Fruit fly (Drosophila melanogaster) whole organism: Measurements from ENCODE around the gene Sec13.

Experiments
- CG8478 ChIP-seq: fragments of >200 bp; optimal IDR thresholded peaks from 2 replicates; lab custom pipeline; 2018; ENCODE audit warnings: inconsistent platforms
- Dll ChIP-seq: fragments of >200 bp; optimal IDR thresholded peaks from 2 replicates; lab custom pipeline; 2017
- EcR ChIP-seq, 2 experiments: fragments of >200 bp; optimal IDR thresholded peaks; 2 replicates each; lab custom pipeline; 2017; ENCODE audit warnings: missing biosample characterization in 2 of 2, missing genetic modification characterization in 2 of 2, missing genetic modification reagents in 2 of 2
- pan ChIP-seq: fragments of >200 bp; optimal IDR thresholded peaks from 2 replicates; lab custom pipeline; 2017
- psq ChIP-seq: fragments of >200 bp; optimal IDR thresholded peaks from 2 replicates; lab custom pipeline; 2017
- usp ChIP-seq: fragments of >200 bp; optimal IDR thresholded peaks from 2 replicates; lab custom pipeline; 2017; ENCODE audit warnings: missing biosample characterization, missing genetic modification characterization, mixed read lengths

The Sec13 gene

DNA sequence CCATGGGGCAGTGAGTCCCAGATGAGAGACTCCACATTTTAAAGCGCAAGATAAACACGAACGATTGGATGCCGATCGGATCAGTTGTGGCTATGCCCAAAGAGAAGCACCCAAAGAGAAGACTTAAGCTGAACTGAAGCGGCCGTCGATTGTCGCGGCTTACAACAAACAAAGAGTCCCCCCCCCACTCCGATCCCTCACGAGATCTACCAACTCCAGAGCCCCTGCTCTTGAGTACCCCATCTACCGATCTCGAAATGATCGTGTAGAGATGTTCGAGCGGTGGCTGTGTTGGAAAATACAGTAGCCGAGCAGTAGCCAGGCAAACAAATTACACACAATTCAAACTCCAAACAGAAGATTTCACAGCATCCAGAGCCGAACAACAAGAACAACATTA lies 30.4 kb upstream of the Sec13 start:
- TF ChIP-seq psq (lab: Kevin White, UChicago) (no peak), pan (lab: Kevin White, UChicago) (no peak), EcR (GFP tag; optimal IDR thresholded peaks at IDR 0.05; lab: Kevin White, UChicago) (no peak), Dll (no peak), CG8478 (lab: Kevin White, UChicago) (no peak), usp (GFP tag; lab: Kevin White, UChicago) (no peak)

dm6 chr3R:23326292-23326691 lies 29.8 kb upstream of the Sec13 start:
- TF ChIP-seq Dll (no peak), EcR (GFP tag; optimal IDR thresholded peaks at IDR 0.05; lab: Kevin White, UChicago) (peak in 1 of 2 experiments; percentile 49)

- no peak for TF ChIP-seq psq (lab: Kevin White, UChicago)
- TF ChIP-seq usp (GFP tag; lab: Kevin White, UChicago) = no peak
- no peak for TF ChIP-seq CG8478 (lab: Kevin White, UChicago)
- TF ChIP-seq EcR (GFP tag; optimal IDR thresholded peaks at IDR 0.05; lab: Kevin White, UChicago) = no peak
- TF ChIP-seq pan (lab: Kevin White, UChicago) = no peak
- TF ChIP-seq Dll = no peak
Measured at dm6 chr3R:23327707-23328106, 28.4 kb upstream of the Sec13 start.

- TF ChIP-seq psq (lab: Kevin White, UChicago) = no peak
Measured at dm6 chr3R:23331280-23331679, 24.8 kb upstream of the Sec13 start.

DNA sequence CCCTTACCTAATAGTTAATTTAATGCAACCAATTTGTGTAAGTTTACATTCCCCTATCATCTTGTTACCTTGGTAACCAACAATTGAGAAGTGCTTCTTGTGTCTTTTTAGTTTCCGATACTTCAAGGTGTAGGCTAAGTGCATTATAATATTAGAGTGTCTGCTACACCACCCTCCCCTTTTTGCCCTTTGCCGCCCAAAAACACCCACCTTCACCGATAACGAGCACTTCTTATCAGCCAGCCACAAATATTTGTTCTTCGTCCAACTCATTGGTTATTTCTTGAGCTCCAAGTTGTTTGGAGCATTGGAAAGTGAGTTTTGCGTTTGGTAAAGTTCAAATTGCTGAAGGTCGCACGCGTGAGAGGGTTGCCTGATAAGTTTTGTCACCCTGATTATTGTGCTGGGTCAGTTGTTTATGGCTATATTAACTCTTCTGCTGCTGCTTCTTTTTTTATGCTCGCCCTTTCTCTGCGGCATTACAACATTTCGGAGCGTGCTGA lies 24.2 kb upstream of the Sec13 start:
- TF ChIP-seq EcR (GFP tag; optimal IDR thresholded peaks at IDR 0.05; lab: Kevin White, UChicago) = no peak
- no peak for TF ChIP-seq usp (GFP tag; lab: Kevin White, UChicago)
- TF ChIP-seq CG8478 (lab: Kevin White, UChicago) = no peak

dm6 chr3R:23332535-23333333 lies 23.3 kb upstream of the Sec13 start:
- no peak for TF ChIP-seq EcR (GFP tag; optimal IDR thresholded peaks at IDR 0.05; lab: Kevin White, UChicago)
- TF ChIP-seq pan (lab: Kevin White, UChicago) = no peak
- TF ChIP-seq CG8478 (lab: Kevin White, UChicago) = no peak
- no peak for TF ChIP-seq Dll
- no peak for TF ChIP-seq psq (lab: Kevin White, UChicago)
- no peak for TF ChIP-seq usp (GFP tag; lab: Kevin White, UChicago)

DNA sequence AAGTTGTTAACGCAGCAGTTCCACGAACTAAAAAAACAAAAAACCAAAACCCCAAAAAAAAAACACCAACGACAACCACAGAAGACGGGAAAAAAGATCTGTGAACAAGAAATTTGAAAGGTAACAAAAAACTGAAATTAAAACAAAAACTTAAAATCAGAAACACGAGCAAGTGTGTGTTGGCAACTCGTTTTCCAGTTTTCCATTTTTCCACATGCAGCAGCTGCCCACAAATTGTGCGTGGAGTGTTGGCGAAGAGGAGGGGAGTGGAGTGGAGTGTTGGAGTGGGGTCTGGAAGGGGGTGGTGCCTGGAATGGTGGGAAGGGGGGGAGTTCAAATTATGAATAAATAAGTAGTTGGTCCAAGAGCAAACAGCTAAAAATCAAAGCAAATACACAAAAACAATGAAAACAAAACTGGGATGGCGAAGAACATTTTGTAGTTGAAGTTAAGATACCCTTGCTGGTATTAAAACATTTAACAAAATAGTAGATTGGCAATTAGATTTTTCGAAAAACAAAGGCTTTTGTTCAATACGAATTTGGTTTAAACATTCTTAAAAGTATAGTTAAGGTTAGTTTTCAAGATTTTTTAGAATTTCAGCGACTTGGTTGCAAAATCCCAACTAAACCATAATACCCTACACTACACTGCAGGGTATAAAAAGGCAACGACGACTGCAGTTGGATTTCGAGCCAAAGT lies 22.6 kb upstream of the Sec13 start:
- TF ChIP-seq pan (lab: Kevin White, UChicago) (peak; percentile 23), Dll (no peak)

- TF ChIP-seq psq (lab: Kevin White, UChicago) (no peak), usp (GFP tag; lab: Kevin White, UChicago) (no peak), CG8478 (lab: Kevin White, UChicago) (no peak), Dll (peak; percentile 95)
Measured at dm6 chr3R:23334036-23334744, 21.9 kb upstream of the Sec13 start.

DNA sequence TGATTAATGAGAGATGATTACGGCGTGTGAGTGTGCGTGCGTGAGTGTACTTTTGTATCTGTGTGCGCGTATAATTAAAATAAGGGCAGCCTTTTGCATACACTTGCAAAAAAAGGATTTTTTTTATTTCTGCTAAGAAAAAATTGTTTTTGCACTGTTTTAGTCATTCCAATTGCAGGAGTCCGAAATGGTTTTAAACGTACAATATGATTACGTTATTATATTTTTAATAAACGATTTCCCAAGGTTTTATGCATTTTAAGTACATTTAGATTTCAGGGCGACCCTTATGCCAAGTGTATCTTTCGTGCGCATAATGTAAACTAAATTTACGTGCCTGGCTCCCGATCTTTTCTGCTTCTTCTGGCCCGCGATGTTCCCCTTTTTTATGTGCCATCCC lies 21.2 kb upstream of the Sec13 start:
- no peak for TF ChIP-seq CG8478 (lab: Kevin White, UChicago)
- no peak for TF ChIP-seq usp (GFP tag; lab: Kevin White, UChicago)
- no peak for TF ChIP-seq EcR (GFP tag; optimal IDR thresholded peaks at IDR 0.05; lab: Kevin White, UChicago)
- TF ChIP-seq psq (lab: Kevin White, UChicago) = no peak
- no peak for TF ChIP-seq pan (lab: Kevin White, UChicago)
- no peak for TF ChIP-seq Dll

DNA sequence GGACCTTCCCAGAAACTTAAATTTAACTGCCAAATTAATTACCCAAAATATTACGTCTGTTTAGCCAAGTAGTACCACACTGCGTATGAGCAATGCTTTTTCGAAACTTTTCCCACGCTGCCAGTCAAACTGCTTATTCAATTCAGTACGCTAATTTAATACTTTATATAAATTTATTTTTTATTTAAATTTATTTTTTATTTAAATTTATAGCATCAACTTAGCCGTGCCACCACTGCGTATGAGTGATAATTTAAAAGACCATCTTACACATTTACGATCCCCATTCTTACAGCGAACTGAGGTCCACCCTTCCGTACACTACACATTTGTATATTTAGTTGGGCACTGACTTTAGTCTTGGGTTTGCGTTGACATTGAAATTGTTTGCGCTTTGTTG lies 20.5 kb upstream of the Sec13 start:
- TF ChIP-seq Dll = no peak
- TF ChIP-seq usp (GFP tag; lab: Kevin White, UChicago) = no peak
- no peak for TF ChIP-seq CG8478 (lab: Kevin White, UChicago)
- TF ChIP-seq psq (lab: Kevin White, UChicago) = no peak
- TF ChIP-seq EcR (GFP tag; optimal IDR thresholded peaks at IDR 0.05; lab: Kevin White, UChicago) = no peak
- no peak for TF ChIP-seq pan (lab: Kevin White, UChicago)

DNA sequence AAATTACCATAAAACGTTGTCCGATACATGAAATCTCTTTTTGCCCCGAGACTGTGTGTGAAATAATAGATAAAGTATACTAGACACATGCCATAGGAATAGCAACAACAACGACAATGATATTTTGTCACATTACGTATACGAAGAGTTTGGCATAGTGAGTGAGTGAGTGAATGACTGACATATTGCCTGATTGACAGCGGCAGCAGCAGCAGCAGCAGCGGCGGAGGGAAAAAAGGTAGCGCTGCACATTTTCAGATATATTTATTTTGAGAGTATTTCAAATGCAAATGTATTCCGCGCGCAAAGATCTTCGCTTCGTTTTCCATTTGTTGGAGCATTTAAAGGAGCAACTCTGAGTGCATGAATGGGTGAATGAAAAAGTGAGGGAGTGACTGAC lies 19.6 kb upstream of the Sec13 start:
- TF ChIP-seq EcR (GFP tag; optimal IDR thresholded peaks at IDR 0.05; lab: Kevin White, UChicago) = no peak

DNA sequence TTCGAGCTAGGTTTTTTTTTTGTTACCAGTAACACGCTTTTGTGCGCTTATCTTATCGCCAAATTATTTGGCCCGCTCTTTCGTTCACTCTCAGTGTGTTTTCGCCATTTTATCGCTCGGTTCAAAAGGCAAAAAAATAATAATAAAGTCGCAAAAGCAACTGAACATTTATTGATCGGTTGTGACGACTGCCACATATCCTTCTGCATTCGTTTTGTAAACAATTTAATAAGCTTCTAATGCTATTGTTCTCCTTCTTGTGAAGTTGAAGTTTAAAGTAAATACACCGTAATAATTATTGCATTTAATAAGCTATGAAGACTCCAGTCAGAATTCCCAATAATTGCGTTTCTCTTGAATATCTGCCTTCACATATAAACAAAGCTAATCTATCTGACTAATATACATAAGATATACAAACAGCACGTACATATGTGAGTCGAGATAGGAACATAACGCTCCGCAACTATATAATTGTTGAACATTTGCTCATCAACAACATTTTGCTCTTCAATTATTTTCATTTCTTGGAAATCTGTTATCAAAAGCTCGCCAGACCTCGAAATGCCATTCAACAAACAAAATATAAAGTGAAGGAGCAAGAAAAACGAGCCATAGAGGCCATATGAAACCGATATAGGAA lies 18.8 kb upstream of the Sec13 start:
- TF ChIP-seq EcR (GFP tag; optimal IDR thresholded peaks at IDR 0.05; lab: Kevin White, UChicago) (no peak), pan (lab: Kevin White, UChicago) (no peak), usp (GFP tag; lab: Kevin White, UChicago) (no peak), CG8478 (lab: Kevin White, UChicago) (no peak), psq (lab: Kevin White, UChicago) (no peak), Dll (no peak)
